Fruit fly (Drosophila melanogaster) whole organism, embryonic: Measurements from ENCODE around the gene CG17377.

Source experiments
- Abd-B ChIP-seq: fragments of 200-800 bp; sonication (Bioruptor generic); optimal IDR thresholded peaks from 2 replicates; lab custom pipeline; 2018; ENCODE audit warnings: missing biosample characterization, mild to moderate bottlenecking, missing genetic modification characterization, moderate library complexity
- CG10267 ChIP-seq: fragments of 200-800 bp; sonication (Bioruptor generic); optimal IDR thresholded peaks from 2 replicates; lab custom pipeline; 2018; ENCODE audit warnings: missing biosample characterization, mild to moderate bottlenecking, missing genetic modification characterization, moderate library complexity
- CG10274 ChIP-seq: fragments of 200-800 bp; sonication (Bioruptor generic); optimal IDR thresholded peaks from 3 replicates; lab custom pipeline; 2017; ENCODE audit warnings: missing biosample characterization, mild to moderate bottlenecking, missing genetic modification characterization
- CG12942 ChIP-seq: fragments of 200-800 bp; sonication (Bioruptor generic); optimal IDR thresholded peaks from 3 replicates; lab custom pipeline; 2016; ENCODE audit warnings: missing biosample characterization, missing genetic modification characterization
- CG13123 ChIP-seq: fragments of 200-800 bp; sonication (Bioruptor generic); optimal IDR thresholded peaks from 2 replicates; lab custom pipeline; 2016; ENCODE audit warnings: missing biosample characterization, missing genetic modification characterization
- CG14014 ChIP-seq: fragments of 200-800 bp; sonication (Bioruptor generic); IDR thresholded peaks from 2 replicates; pipeline ENCODE4 v1.3.6; 2022; ENCODE audit warnings: missing biosample characterization, missing genetic modification characterization
- CG16779 ChIP-seq: fragments of 200-800 bp; sonication (Bioruptor generic); IDR thresholded peaks from 2 replicates; pipeline ENCODE4 v1.3.6; 2022; ENCODE audit warnings: missing biosample characterization, missing genetic modification characterization
- CG17912 ChIP-seq: fragments of 200-800 bp; sonication (Bioruptor generic); optimal IDR thresholded peaks from 2 replicates; lab custom pipeline; 2018; ENCODE audit warnings: missing biosample characterization, mild to moderate bottlenecking, missing genetic modification characterization
- CG2129 ChIP-seq: fragments of 200-800 bp; sonication (Bioruptor generic); IDR thresholded peaks from 2 replicates; pipeline ENCODE4 v1.3.6; 2022; ENCODE audit warnings: missing biosample characterization, missing genetic modification characterization; ENCODE audit not compliant: partially characterized antibody
- CG2199 ChIP-seq: fragments of 200-800 bp; sonication (Bioruptor generic); IDR thresholded peaks from 3 replicates; pipeline ENCODE4 v1.3.6; 2022; ENCODE audit warnings: missing biosample characterization, missing genetic modification characterization
- CG30020 ChIP-seq: fragments of 200-800 bp; optimal IDR thresholded peaks from 2 replicates; lab custom pipeline; 2019; ENCODE audit warnings: missing biosample characterization, mild to moderate bottlenecking, missing genetic modification characterization, moderate library complexity
- CG3065 ChIP-seq: fragments of 200-800 bp; sonication (Bioruptor generic); optimal IDR thresholded peaks from 2 replicates; lab custom pipeline; 2016; ENCODE audit warnings: missing biosample characterization, missing genetic modification characterization
- CG31441 ChIP-seq: fragments of 200-800 bp; sonication (Bioruptor generic); IDR thresholded peaks from 2 replicates; pipeline ENCODE4 v1.3.6; 2022; ENCODE audit warnings: missing biosample characterization, missing genetic modification characterization
- CG33557 ChIP-seq: fragments of 200-800 bp; sonication (Bioruptor generic); optimal IDR thresholded peaks from 2 replicates; lab custom pipeline; 2019; ENCODE audit warnings: missing biosample characterization, mild to moderate bottlenecking, missing genetic modification characterization, moderate library complexity
- CG3847 ChIP-seq: fragments of 200-800 bp; sonication (Bioruptor generic); IDR thresholded peaks from 2 replicates; pipeline ENCODE4 v1.3.6; 2022; ENCODE audit warnings: missing biosample characterization, missing genetic modification characterization
- CG4282 ChIP-seq: fragments of 200-800 bp; sonication (Bioruptor generic); optimal IDR thresholded peaks from 2 replicates; lab custom pipeline; 2016; ENCODE audit warnings: missing biosample characterization, missing genetic modification characterization
- CG4328 ChIP-seq: fragments of 200-800 bp; sonication (Bioruptor generic); optimal IDR thresholded peaks from 3 replicates; lab custom pipeline; 2017; ENCODE audit warnings: missing biosample characterization, missing genetic modification reagents, missing genetic modification characterization
- CG6854 ChIP-seq: fragments of 200-800 bp; sonication (Bioruptor generic); optimal IDR thresholded peaks from 3 replicates; lab custom pipeline; 2017; ENCODE audit warnings: missing biosample characterization, mild to moderate bottlenecking, missing genetic modification characterization
- CG9215 ChIP-seq: fragments of 200-800 bp; sonication (Bioruptor generic); IDR thresholded peaks from 2 replicates; pipeline ENCODE4 v1.3.6; 2022; ENCODE audit warnings: missing biosample characterization, missing genetic modification characterization
- Gug ChIP-seq: fragments of 200-800 bp; sonication (Bioruptor generic); IDR thresholded peaks from 4 replicates; pipeline ENCODE4 v1.3.6; 2022; ENCODE audit warnings: missing biosample characterization, missing genetic modification characterization
- HLH3B ChIP-seq: fragments of 200-800 bp; sonication (Bioruptor generic); IDR thresholded peaks from 2 replicates; pipeline ENCODE4 v1.3.6; 2022; ENCODE audit warnings: missing biosample characterization, missing genetic modification characterization
- HmgZ ChIP-seq: fragments of 200-800 bp; sonication (Bioruptor generic); optimal IDR thresholded peaks from 2 replicates; lab custom pipeline; 2018; ENCODE audit warnings: missing biosample characterization, mild to moderate bottlenecking, missing genetic modification characterization
- Kr ChIP-seq: fragments of 200-800 bp; sonication (Bioruptor generic); optimal IDR thresholded peaks from 2 replicates; lab custom pipeline; 2017; ENCODE audit warnings: missing biosample characterization, mild to moderate bottlenecking, missing genetic modification characterization
- NK7.1 ChIP-seq: fragments of 200-800 bp; sonication (Bioruptor generic); optimal IDR thresholded peaks from 3 replicates; lab custom pipeline; 2016; ENCODE audit warnings: missing biosample characterization, missing genetic modification characterization
- Optix ChIP-seq: fragments of 200-800 bp; sonication (Bioruptor generic); IDR thresholded peaks from 3 replicates; pipeline ENCODE4 v1.3.6; 2022; ENCODE audit warnings: missing biosample characterization, missing genetic modification characterization
- PHDP ChIP-seq: fragments of 200-800 bp; sonication (Bioruptor generic); optimal IDR thresholded peaks from 3 replicates; lab custom pipeline; 2018; ENCODE audit warnings: missing biosample characterization, mild to moderate bottlenecking, missing genetic modification characterization, moderate library complexity
- Sox100B ChIP-seq: fragments of 200-800 bp; sonication (Bioruptor generic); optimal IDR thresholded peaks from 3 replicates; lab custom pipeline; 2018; ENCODE audit warnings: missing biosample characterization, mild to moderate bottlenecking, missing genetic modification characterization
- Sox102F ChIP-seq: fragments of 200-800 bp; sonication (Bioruptor generic); optimal IDR thresholded peaks from 2 replicates; lab custom pipeline; 2018; ENCODE audit warnings: missing biosample characterization, mild to moderate bottlenecking, missing genetic modification characterization, moderate library complexity
- Sry-β ChIP-seq: fragments of 200-800 bp; sonication (Bioruptor generic); optimal IDR thresholded peaks from 2 replicates; lab custom pipeline; 2018; ENCODE audit warnings: missing biosample characterization, mild to moderate bottlenecking, missing genetic modification characterization, moderate library complexity
- Taf1 ChIP-seq: fragments of 200-800 bp; sonication (Bioruptor generic); IDR thresholded peaks from 2 replicates; pipeline ENCODE4 v1.3.6; 2022; ENCODE audit warnings: missing biosample characterization, missing genetic modification characterization
- amos ChIP-seq: fragments of 200-800 bp; sonication (Bioruptor generic); IDR thresholded peaks from 2 replicates; pipeline ENCODE4 v1.3.6; 2022; ENCODE audit warnings: missing biosample characterization, missing genetic modification characterization; ENCODE audit not compliant: partially characterized antibody
- btn ChIP-seq: fragments of 200-800 bp; sonication (Bioruptor generic); optimal IDR thresholded peaks from 2 replicates; lab custom pipeline; 2016; ENCODE audit warnings: missing biosample characterization, missing genetic modification characterization
- cas ChIP-seq: fragments of 200-800 bp; sonication (Bioruptor generic); IDR thresholded peaks from 2 replicates; pipeline ENCODE4 v1.3.6; 2022; ENCODE audit warnings: missing biosample characterization, missing genetic modification characterization
- caup ChIP-seq: fragments of 200-800 bp; sonication (Bioruptor generic); optimal IDR thresholded peaks from 3 replicates; lab custom pipeline; 2017; ENCODE audit warnings: missing biosample characterization, mild to moderate bottlenecking, missing genetic modification characterization, moderate library complexity; ENCODE audit not compliant: severe bottlenecking
- cwo ChIP-seq: fragments of 200-800 bp; sonication (Bioruptor generic); optimal IDR thresholded peaks from 3 replicates; lab custom pipeline; 2017; ENCODE audit warnings: missing biosample characterization, missing genetic modification characterization, mild to moderate bottlenecking, moderate library complexity, missing genetic modification reagents
- dm ChIP-seq: fragments of 200-800 bp; sonication (Bioruptor generic); optimal IDR thresholded peaks from 3 replicates; lab custom pipeline; 2016; ENCODE audit warnings: missing biosample characterization, missing genetic modification characterization
- dysf ChIP-seq: fragments of 200-800 bp; sonication (Bioruptor generic); IDR thresholded peaks from 3 replicates; pipeline ENCODE4 v1.3.6; 2022; ENCODE audit warnings: missing biosample characterization, missing genetic modification characterization
- ems ChIP-seq: fragments of 200-800 bp; sonication (Bioruptor generic); optimal IDR thresholded peaks from 3 replicates; lab custom pipeline; 2016; ENCODE audit warnings: missing biosample characterization, missing genetic modification characterization
- fd102C ChIP-seq: fragments of 200-800 bp; sonication (Bioruptor generic); optimal IDR thresholded peaks from 2 replicates; lab custom pipeline; 2018; ENCODE audit warnings: missing biosample characterization, mild to moderate bottlenecking, missing genetic modification characterization, moderate library complexity
- kay ChIP-seq: fragments of 200-800 bp; sonication (Bioruptor generic); optimal IDR thresholded peaks from 2 replicates; lab custom pipeline; 2016; ENCODE audit warnings: missing biosample characterization, missing genetic modification characterization
- lab ChIP-seq: fragments of 200-800 bp; sonication (Bioruptor generic); optimal IDR thresholded peaks from 3 replicates; lab custom pipeline; 2017; ENCODE audit warnings: missing biosample characterization, missing genetic modification characterization, mild to moderate bottlenecking, moderate library complexity, missing genetic modification reagents
- mld ChIP-seq: fragments of 200-800 bp; sonication (Bioruptor generic); IDR thresholded peaks from 3 replicates; pipeline ENCODE4 v1.3.6; 2022; ENCODE audit warnings: missing biosample characterization, missing genetic modification characterization; ENCODE audit not compliant: partially characterized antibody
- oc ChIP-seq: fragments of 200-800 bp; sonication (Bioruptor generic); optimal IDR thresholded peaks from 2 replicates; lab custom pipeline; 2018; ENCODE audit warnings: missing biosample characterization, mild to moderate bottlenecking, missing genetic modification characterization, moderate library complexity
- pita ChIP-seq: fragments of 200-800 bp; sonication (Bioruptor generic); optimal IDR thresholded peaks from 2 replicates; lab custom pipeline; 2017; ENCODE audit warnings: missing biosample characterization, mild to moderate bottlenecking, missing genetic modification characterization
- prd ChIP-seq, 3 experiments: fragments of >200 bp in 2 of 3; fragments of 200-800 bp in 1 of 3; sonication (Bioruptor generic) in 1 of 3; optimal IDR thresholded peaks in 2 of 3; IDR thresholded peaks in 1 of 3; 2 replicates in 2 of 3; 3 replicates in 1 of 3; pipeline versions ENCODE4 v1.3.6 to Lab custom; 2017 to 2022; ENCODE audit warnings: missing biosample characterization in 1 of 3, missing genetic modification characterization in 1 of 3
- seq ChIP-seq: fragments of 200-800 bp; sonication (Bioruptor generic); IDR thresholded peaks from 2 replicates; pipeline ENCODE4 v1.3.6; 2022; ENCODE audit warnings: missing biosample characterization, missing genetic modification characterization
- sisA ChIP-seq: fragments of 200-800 bp; sonication (Bioruptor generic); IDR thresholded peaks from 2 replicates; pipeline ENCODE4 v1.3.6; 2022; ENCODE audit warnings: missing biosample characterization, missing genetic modification characterization
- wek ChIP-seq: fragments of 200-800 bp; sonication (Bioruptor generic); optimal IDR thresholded peaks from 3 replicates; lab custom pipeline; 2018; ENCODE audit warnings: missing biosample characterization, mild to moderate bottlenecking, missing genetic modification characterization, moderate library complexity
- zf30C ChIP-seq: fragments of 200-800 bp; sonication (Bioruptor generic); optimal IDR thresholded peaks from 3 replicates; lab custom pipeline; 2018; ENCODE audit warnings: missing biosample characterization, mild to moderate bottlenecking, missing genetic modification characterization

Gene CG17377

dm6 chr2L:6851963-6852671, 49.5 kb upstream of the CG17377 start, which contains the start of gene Rca1 (continued):
- TF ChIP-seq CG6854 (GFP tag; lab: Kevin White, UChicago) (no peak), Sry-β (GFP tag; lab: Kevin White, UChicago) (no peak), HmgZ (tag; lab: Kevin White, UChicago) (peak; percentile 62), HLH3B (GFP tag; lab: Robert Waterston, UW) (no peak), CG30020 (peak; percentile 25), seq (GFP tag; lab: Robert Waterston, UW) (no peak), Sox100B (GFP tag; lab: Kevin White, UChicago) (no peak), CG10267 (tag; lab: Kevin White, UChicago) (peak; percentile 53), oc (tag; lab: Kevin White, UChicago) (no peak), prd (optimal IDR thresholded peaks at IDR 0.05; lab: Kevin White, UChicago) (no peak), prd (GFP tag; IDR thresholded peaks at IDR 0.05; lab: Robert Waterston, UW) (no peak), amos (peak; percentile 53), Kr (GFP tag; lab: Kevin White, UChicago) (no peak), CG3847 (GFP tag; lab: Robert Waterston, UW) (peak; percentile 38; the same call in 1 of the 2 replicates), CG3065 (GFP tag; lab: Kevin White, UChicago) (no peak), CG4328 (GFP tag; lab: Kevin White, UChicago) (no peak), NK7.1 (GFP tag; lab: Kevin White, UChicago) (no peak), CG14014 (no peak), CG10274 (GFP tag; lab: Kevin White, UChicago) (no peak), dysf (no peak), Taf1 (GFP tag; lab: Robert Waterston, UW) (no peak), dm (GFP tag; lab: Kevin White, UChicago) (no peak), CG13123 (GFP tag; lab: Kevin White, UChicago) (no peak), Gug (GFP tag; lab: Robert Waterston, UW) (no peak), Sox102F (GFP tag; lab: Kevin White, UChicago) (no peak), mld (GFP tag; lab: Robert Waterston, UW) (no peak), caup (GFP tag; lab: Kevin White, UChicago) (no peak), CG2129 (GFP tag; lab: Robert Waterston, UW) (no peak), Optix (GFP tag; lab: Robert Waterston, UW) (no peak), cas (GFP tag; lab: Robert Waterston, UW) (no peak), PHDP (tag; lab: Kevin White, UChicago) (no peak), fd102C (GFP tag; lab: Kevin White, UChicago) (no peak), CG16779 (GFP tag; lab: Robert Waterston, UW) (no peak), CG9215 (GFP tag; lab: Robert Waterston, UW) (no peak), btn (GFP tag; lab: Kevin White, UChicago) (no peak), Abd-B (peak; percentile 7), CG4282 (no peak), sisA (GFP tag; lab: Robert Waterston, UW) (no peak), CG12942 (GFP tag; lab: Kevin White, UChicago) (no peak), CG33557 (no peak), kay (GFP tag; lab: Kevin White, UChicago) (peak; percentile 30), cwo (GFP tag; lab: Kevin White, UChicago) (no peak), pita (peak; percentile 90), wek (GFP tag; lab: Kevin White, UChicago) (no peak), CG2199 (GFP tag; lab: Robert Waterston, UW) (0 out of 3 replicates have a peak, but pooled peaks have one; percentile 55), ems (GFP tag; lab: Kevin White, UChicago) (no peak), lab (GFP tag; lab: Kevin White, UChicago) (no peak), CG31441 (GFP tag; lab: Robert Waterston, UW) (no peak; the same call in 1 of the 2 replicates), CG17912 (GFP tag; lab: Kevin White, UChicago) (no peak), zf30C (GFP tag; lab: Kevin White, UChicago) (no peak)
